Worm (Caenorhabditis elegans): ENCODE measurements around the gene mtq-2.
"Not testable (repeated sequence)": the region's sequence is repeated elsewhere in the genome, so short reads cannot be mapped to it uniquely, and the experiment has no call there.

DNA sequence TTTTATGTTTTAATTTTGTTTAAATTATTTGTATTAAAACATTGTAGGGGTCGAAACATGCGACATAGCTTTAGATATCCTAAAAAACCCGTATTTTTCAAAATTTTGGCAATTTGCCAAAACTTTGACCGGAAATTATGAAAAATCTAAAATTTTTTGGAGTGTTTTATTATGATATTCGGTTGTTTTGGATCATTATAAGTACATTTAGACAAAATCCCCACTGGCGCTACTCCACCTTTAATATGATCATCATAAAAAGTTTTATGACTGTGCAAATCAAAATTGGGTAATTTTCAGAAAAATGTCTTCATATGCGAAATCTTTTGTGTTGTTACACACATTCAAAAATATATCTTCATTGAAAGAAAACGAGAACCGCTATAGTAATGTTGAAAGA, 35.5 kb downstream of the mtq-2 start, which contains the start of gene math-18:
- TF ChIP-seq F10B5.3 (tag; optimal IDR thresholded peaks at IDR 0.05); nhr-28 (tag; optimal IDR thresholded peaks at IDR 0.05); mxl-2 (GFP tag; conservative IDR thresholded peaks at IDR 0.05); nhr-237 (tag; optimal IDR thresholded peaks at IDR 0.05); jun-1 (tag; optimal IDR thresholded peaks at IDR 0.05); snpc-4 (tag; optimal IDR thresholded peaks at IDR 0.05): not testable (repeated sequence)
